Worm (Caenorhabditis elegans): ENCODE measurements around the gene srj-15.

Gene srj-15

DNA sequence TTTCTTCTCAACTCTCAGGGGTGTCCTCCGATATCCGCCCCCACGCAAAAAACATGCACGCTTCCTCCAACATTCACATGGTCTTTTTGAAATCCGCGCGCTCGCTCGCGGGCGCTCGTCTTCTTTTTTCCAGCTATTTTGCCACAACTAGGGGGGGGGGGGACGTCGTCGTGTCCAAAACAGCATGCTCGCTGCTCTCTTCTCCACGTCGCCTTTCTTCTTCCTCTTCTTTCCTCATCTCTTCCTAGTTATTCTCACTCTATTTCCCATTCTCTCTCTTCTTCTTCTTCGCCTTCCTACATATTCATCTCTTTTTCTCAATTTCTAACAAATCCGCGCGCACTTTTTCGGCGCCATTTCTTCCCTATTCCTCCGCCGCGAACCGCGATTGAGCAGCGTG, 21.2 kb downstream of the srj-15 start (continued):
- TF ChIP-seq pax-3 (tag; optimal IDR thresholded peaks at IDR 0.05) (peak; percentile 46), lsy-2 (tag; optimal IDR thresholded peaks at IDR 0.05) (peak in 1 of 2 experiments; percentile 9), C16A3.4 (tag; optimal IDR thresholded peaks at IDR 0.05) (no peak), F16B12.6 (tag; optimal IDR thresholded peaks at IDR 0.05) (no peak), fos-1 (tag; optimal IDR thresholded peaks at IDR 0.05) (no peak), nhr-20 (tag; optimal IDR thresholded peaks at IDR 0.05) (no peak), snu-23 (GFP tag; optimal IDR thresholded peaks at IDR 0.05) (peak; percentile 27), ets-5 (GFP tag; IDR thresholded peaks at IDR 0.05) (no peak), tlp-1 (tag; optimal IDR thresholded peaks at IDR 0.05) (no peak), zag-1 (tag; optimal IDR thresholded peaks at IDR 0.05) (no peak), unc-130 (tag; optimal IDR thresholded peaks at IDR 0.05) (no peak), egl-27 (tag; optimal IDR thresholded peaks at IDR 0.05) (no peak), nhr-85 (tag) (no peak), nhr-28 (tag; optimal IDR thresholded peaks at IDR 0.05) (no peak), irx-1 (tag; optimal IDR thresholded peaks at IDR 0.05) (peak; percentile 25), nhr-90 (tag; optimal IDR thresholded peaks at IDR 0.05; ENCODE audit: poor library complexity) (no peak), aha-1 (tag; optimal IDR thresholded peaks at IDR 0.05) (no peak), nhr-77 (tag; optimal IDR thresholded peaks at IDR 0.05) (no peak), ceh-63 (GFP tag; optimal IDR thresholded peaks at IDR 0.05) (no peak), sox-4 (tag; optimal IDR thresholded peaks at IDR 0.05) (no peak), nhr-19 (GFP tag; conservative IDR thresholded peaks at IDR 0.05) (no peak), xbp-1 (tag; optimal IDR thresholded peaks at IDR 0.05) (peak; percentile 36), hpl-2 (GFP tag; optimal IDR thresholded peaks at IDR 0.05) (no peak), nhr-12 (tag; optimal IDR thresholded peaks at IDR 0.05) (no peak), ces-1 (GFP tag; optimal IDR thresholded peaks at IDR 0.05) (no peak), tbx-2 (tag; optimal IDR thresholded peaks at IDR 0.05) (peak; percentile 27), lin-15B (tag; optimal IDR thresholded peaks at IDR 0.05) (no peak), nhr-237 (tag; optimal IDR thresholded peaks at IDR 0.05) (no peak), swsn-7 (tag; optimal IDR thresholded peaks at IDR 0.05) (peak; percentile 57)

DNA sequence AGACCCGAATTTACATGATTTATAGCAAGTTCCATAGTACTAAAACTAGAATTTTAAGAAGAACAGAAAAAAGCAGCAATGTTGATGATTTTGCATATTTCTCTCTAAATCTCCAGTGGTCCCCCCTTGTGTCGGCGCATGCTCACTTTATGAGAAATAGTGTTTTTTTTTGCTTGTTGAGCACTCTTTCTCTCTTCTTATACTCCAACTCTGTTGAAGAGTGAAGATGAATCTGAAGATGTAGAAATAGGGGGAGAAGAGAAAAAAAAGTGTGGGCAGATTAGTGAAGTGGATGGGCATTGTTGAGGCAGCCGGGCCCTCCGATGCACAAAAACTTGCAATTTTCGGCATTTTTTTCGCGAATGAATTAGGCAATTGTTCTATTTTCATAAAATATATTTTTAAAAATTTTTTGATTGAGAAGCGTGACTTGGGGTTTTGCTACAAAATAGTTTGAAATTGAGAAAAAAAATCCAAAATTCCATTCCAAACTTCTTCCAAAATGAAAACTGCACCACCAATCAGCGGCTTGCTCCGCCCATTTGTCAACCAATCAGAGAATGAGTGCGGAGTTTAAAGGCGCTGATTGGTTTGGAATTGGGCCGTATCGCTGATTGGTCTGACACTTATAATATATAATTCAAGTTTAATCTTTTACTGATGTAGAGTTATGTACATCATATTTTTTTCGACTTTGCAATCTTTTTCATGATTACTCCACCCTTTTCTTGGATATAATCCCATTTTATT, 24.1 kb downstream of the srj-15 start:
- peak in 1 of 3 experiments; percentile 5 for TF ChIP-seq ceh-82 (tag; optimal IDR thresholded peaks at IDR 0.05)
- no peak for TF ChIP-seq nhr-28 (tag; optimal IDR thresholded peaks at IDR 0.05)
- no peak for TF ChIP-seq ceh-8 (GFP tag; optimal IDR thresholded peaks at IDR 0.05)
- no peak for TF ChIP-seq nhr-11 (tag; optimal IDR thresholded peaks at IDR 0.05)
- TF ChIP-seq sptf-1 (tag; optimal IDR thresholded peaks at IDR 0.05) = no peak
- TF ChIP-seq zag-1 (tag; optimal IDR thresholded peaks at IDR 0.05) = no peak
- no peak for TF ChIP-seq hlh-17 (GFP tag; optimal IDR thresholded peaks at IDR 0.05; ENCODE audit: borderline replicate concordance)
- TF ChIP-seq ceh-63 (GFP tag; optimal IDR thresholded peaks at IDR 0.05) = no peak
- no peak for TF ChIP-seq mep-1 (tag; optimal IDR thresholded peaks at IDR 0.05)
- no peak for TF ChIP-seq efl-3 (GFP tag; optimal IDR thresholded peaks at IDR 0.05)
- TF ChIP-seq fkh-10 (GFP tag; optimal IDR thresholded peaks at IDR 0.05) = no peak
- TF ChIP-seq lin-35 (GFP tag; optimal IDR thresholded peaks at IDR 0.05) = no peak
- no peak for TF ChIP-seq jun-1 (tag; optimal IDR thresholded peaks at IDR 0.05)
- peak; percentile 87 for TF ChIP-seq lin-14 (GFP tag; optimal IDR thresholded peaks at IDR 0.05)
- no peak for TF ChIP-seq tbx-2 (tag; optimal IDR thresholded peaks at IDR 0.05)
- no peak for TF ChIP-seq tlp-1 (tag; optimal IDR thresholded peaks at IDR 0.05)
- no peak for TF ChIP-seq mdl-1 (tag; optimal IDR thresholded peaks at IDR 0.05)

Measured in whole organism, L1 larva.